Worm (Caenorhabditis elegans): Measurements from ENCODE around the gene fbf-2.

Gene fbf-2

ce11 chrII:6101475-6101874 lies 10.2 kb upstream of the fbf-2 start:
- no peak for TF ChIP-seq che-1 (tag; optimal IDR thresholded peaks at IDR 0.05)
- TF ChIP-seq hlh-8 (tag; optimal IDR thresholded peaks at IDR 0.05), result no peak
- TF ChIP-seq mec-3 (tag; optimal IDR thresholded peaks at IDR 0.05; ENCODE audit: borderline replicate concordance), result no peak
- TF ChIP-seq ahr-1 (tag; optimal IDR thresholded peaks at IDR 0.05), result no peak
- no peak for TF ChIP-seq ceh-19 (GFP tag; optimal IDR thresholded peaks at IDR 0.05)
- no peak for TF ChIP-seq nhr-11 (tag; optimal IDR thresholded peaks at IDR 0.05)
- no peak for TF ChIP-seq rnt-1 (tag; optimal IDR thresholded peaks at IDR 0.05)
- no peak for TF ChIP-seq ets-4 (tag; optimal IDR thresholded peaks at IDR 0.05)
- no peak for TF ChIP-seq ceh-34 (tag; optimal IDR thresholded peaks at IDR 0.05)
- TF ChIP-seq C38D4.7 (GFP tag; optimal IDR thresholded peaks at IDR 0.05), result no peak
- no peak for TF ChIP-seq ceh-14 (tag; optimal IDR thresholded peaks at IDR 0.05)

- TF ChIP-seq mec-3 (tag; optimal IDR thresholded peaks at IDR 0.05; ENCODE audit: borderline replicate concordance) (no peak), elt-4 (tag; optimal IDR thresholded peaks at IDR 0.05) (no peak)
Observed at ce11 chrII:6099500-6099899, 8.2 kb upstream of the fbf-2 start, which contains the start of gene rgs-3. Gene rgs-3, plus strand, starts transcription at chrII:6099800.

- TF ChIP-seq sdc-2 (tag; optimal IDR thresholded peaks at IDR 0.05), result no peak
- no peak for TF ChIP-seq nhr-232 (tag; optimal IDR thresholded peaks at IDR 0.05)
- TF ChIP-seq pax-1 (tag; optimal IDR thresholded peaks at IDR 0.05), result no peak
- TF ChIP-seq ref-2 (tag; optimal IDR thresholded peaks at IDR 0.05), result peak; percentile 23
- TF ChIP-seq hlh-30 (tag; optimal IDR thresholded peaks at IDR 0.05; ENCODE audit: insufficient read depth), result no peak
- TF ChIP-seq nhr-11 (tag; optimal IDR thresholded peaks at IDR 0.05), result no peak
- no peak for TF ChIP-seq unc-42 (tag; optimal IDR thresholded peaks at IDR 0.05)
- TF ChIP-seq gmeb-2 (tag; optimal IDR thresholded peaks at IDR 0.05), result no peak
- no peak for TF ChIP-seq madf-2 (tag; optimal IDR thresholded peaks at IDR 0.05)
- TF ChIP-seq che-1 (tag; optimal IDR thresholded peaks at IDR 0.05), result no peak
- TF ChIP-seq hlh-15 (tag; optimal IDR thresholded peaks at IDR 0.05), result no peak
- TF ChIP-seq ceh-19 (GFP tag; optimal IDR thresholded peaks at IDR 0.05), result no peak
- TF ChIP-seq ztf-16 (tag; optimal IDR thresholded peaks at IDR 0.05), result no peak
- TF ChIP-seq ceh-45 (GFP tag; IDR thresholded peaks at IDR 0.05), result no peak
- TF ChIP-seq rnt-1 (tag; optimal IDR thresholded peaks at IDR 0.05), result peak; percentile 37
- TF ChIP-seq odd-2 (tag; optimal IDR thresholded peaks at IDR 0.05), result no peak
- TF ChIP-seq lim-6 (tag; optimal IDR thresholded peaks at IDR 0.05), result no peak
- no peak for TF ChIP-seq K02D7.2 (tag; optimal IDR thresholded peaks at IDR 0.05)
- TF ChIP-seq pha-2 (tag; optimal IDR thresholded peaks at IDR 0.05), result no peak
- peak; percentile 76 for TF ChIP-seq zip-5 (tag; optimal IDR thresholded peaks at IDR 0.05)
- no peak for TF ChIP-seq C38D4.7 (GFP tag; optimal IDR thresholded peaks at IDR 0.05)
- TF ChIP-seq ceh-30 (tag; optimal IDR thresholded peaks at IDR 0.05), result no peak
- TF ChIP-seq hlh-13 (GFP tag; optimal IDR thresholded peaks at IDR 0.05), result no peak
- TF ChIP-seq ceh-48 (tag; optimal IDR thresholded peaks at IDR 0.05), result no peak
- no peak for TF ChIP-seq pqm-1 (tag; optimal IDR thresholded peaks at IDR 0.05)
- no peak for TF ChIP-seq hlh-6 (tag; optimal IDR thresholded peaks at IDR 0.05)
- TF ChIP-seq pat-9 (tag; optimal IDR thresholded peaks at IDR 0.05), result no peak
- TF ChIP-seq tbx-2 (tag; optimal IDR thresholded peaks at IDR 0.05), result peak; percentile 84
- TF ChIP-seq unc-55 (GFP tag; optimal IDR thresholded peaks at IDR 0.05), result no peak
- TF ChIP-seq ceh-6 (GFP tag; optimal IDR thresholded peaks at IDR 0.05), result no peak
- no peak for TF ChIP-seq unc-3 (GFP tag; conservative IDR thresholded peaks at IDR 0.05)
- no peak for TF ChIP-seq unc-3 (tag; optimal IDR thresholded peaks at IDR 0.05)
- TF ChIP-seq eyg-1 (tag; optimal IDR thresholded peaks at IDR 0.05), result no peak
- no peak for TF ChIP-seq dve-1 (tag; optimal IDR thresholded peaks at IDR 0.05)
- no peak for TF ChIP-seq sox-2 (GFP tag; IDR thresholded peaks at IDR 0.05)
- peak; percentile 88 for TF ChIP-seq ceh-31 (tag; optimal IDR thresholded peaks at IDR 0.05)
- TF ChIP-seq ceh-14 (tag; optimal IDR thresholded peaks at IDR 0.05), result peak; percentile 30
- TF ChIP-seq ahr-1 (tag; optimal IDR thresholded peaks at IDR 0.05), result no peak
- no peak for TF ChIP-seq ttx-3 (tag; optimal IDR thresholded peaks at IDR 0.05)
- TF ChIP-seq npax-4 (tag; optimal IDR thresholded peaks at IDR 0.05), result no peak
- TF ChIP-seq pag-3 (tag; optimal IDR thresholded peaks at IDR 0.05; ENCODE audit: borderline replicate concordance), result no peak
- TF ChIP-seq F13H6.1 (tag; optimal IDR thresholded peaks at IDR 0.05), result peak; percentile 34
- peak; percentile 87 for TF ChIP-seq ceh-2 (tag; optimal IDR thresholded peaks at IDR 0.05)
- TF ChIP-seq dmd-4 (tag; optimal IDR thresholded peaks at IDR 0.05; ENCODE audit: borderline replicate concordance), result no peak
- TF ChIP-seq hlh-8 (tag; optimal IDR thresholded peaks at IDR 0.05), result peak; percentile 70
Observed at ce11 chrII:6097441-6097840, 6.2 kb upstream of the fbf-2 start, which contains the start of the genes tpp-2 and rbbp-5. Gene tpp-2, minus strand, starts transcription at chrII:6097597. Gene rbbp-5, plus strand, starts transcription at chrII:6097830.

All from whole organism, late embryonic.